Worm (Caenorhabditis elegans) whole organism, L2 larva: ENCODE results near the gene aex-3.

ENCODE experiments used
- C34F6.9 ChIP-seq: fragments of 150-350 bp; optimal IDR thresholded peaks from 2 replicates; lab custom pipeline; 2014; ENCODE audit warnings: missing biosample characterization, missing genetic modification characterization
- F13H6.1 ChIP-seq: sonication (generic microtip); optimal IDR thresholded peaks from 2 replicates; lab custom pipeline; 2016; ENCODE audit warnings: missing genetic modification characterization, missing compliant biosample characterization
- R02D3.7 ChIP-seq: fragments of 150-350 bp; optimal IDR thresholded peaks from 2 replicates; lab custom pipeline; 2014; ENCODE audit warnings: missing biosample characterization, missing genetic modification characterization
- Y55F3AM.14 ChIP-seq: fragments of 200-800 bp; sonication (Bioruptor generic); optimal IDR thresholded peaks from 2 replicates; lab custom pipeline; 2018; ENCODE audit warnings: mild to moderate bottlenecking, missing genetic modification characterization, missing compliant biosample characterization
- ZK546.5 ChIP-seq: sonication (generic microtip); optimal IDR thresholded peaks from 2 replicates; lab custom pipeline; 2017; ENCODE audit warnings: missing biosample characterization, missing genetic modification characterization
- alr-1 ChIP-seq: fragments of 150-350 bp; optimal IDR thresholded peaks from 2 replicates; lab custom pipeline; 2014; ENCODE audit warnings: missing biosample characterization, missing genetic modification characterization
- aly-2 ChIP-seq: fragments of 150-350 bp; optimal IDR thresholded peaks from 2 replicates; lab custom pipeline; 2014; ENCODE audit warnings: missing biosample characterization, missing genetic modification characterization
- ama-1 ChIP-seq: fragments of 150-350 bp; optimal IDR thresholded peaks from 2 replicates; lab custom pipeline; 2018; ENCODE audit warnings: inconsistent platforms
- blmp-1 ChIP-seq: sonication (generic microtip); optimal IDR thresholded peaks from 2 replicates; lab custom pipeline; 2017; ENCODE audit warnings: missing genetic modification characterization, mild to moderate bottlenecking, missing compliant biosample characterization, antibody characterized with exemption, moderate library complexity; ENCODE audit not compliant: insufficient read depth
- ceh-16 ChIP-seq: fragments of 150-350 bp; optimal IDR thresholded peaks from 2 replicates; lab custom pipeline; 2014; ENCODE audit warnings: missing biosample characterization, missing genetic modification characterization
- ceh-82 ChIP-seq: fragments of 150-350 bp; optimal IDR thresholded peaks from 2 replicates; lab custom pipeline; 2014; ENCODE audit warnings: missing biosample characterization, missing genetic modification characterization
- crh-2 ChIP-seq: sonication (generic microtip); optimal IDR thresholded peaks from 2 replicates; lab custom pipeline; 2017; ENCODE audit warnings: missing biosample characterization, missing genetic modification characterization
- dmd-4 ChIP-seq: sonication (generic microtip); optimal IDR thresholded peaks from 2 replicates; lab custom pipeline; 2017; ENCODE audit warnings: missing biosample characterization, missing genetic modification characterization
- egl-27 ChIP-seq: sonication (generic microtip); optimal IDR thresholded peaks from 3 replicates; lab custom pipeline; 2017; ENCODE audit warnings: missing biosample characterization, missing genetic modification reagents, missing genetic modification characterization
- elt-1 ChIP-seq: fragments of 150-350 bp; optimal IDR thresholded peaks from 2 replicates; lab custom pipeline; 2014; ENCODE audit warnings: missing biosample characterization, missing genetic modification characterization
- elt-3 ChIP-seq: sonication (generic microtip); optimal IDR thresholded peaks from 2 replicates; lab custom pipeline; 2017; ENCODE audit warnings: missing biosample characterization, missing genetic modification characterization
- fos-1 ChIP-seq: fragments of 150-350 bp; optimal IDR thresholded peaks from 2 replicates; lab custom pipeline; 2014; ENCODE audit warnings: missing biosample characterization, missing genetic modification characterization
- gmeb-1 ChIP-seq: fragments of 150-350 bp; optimal IDR thresholded peaks from 2 replicates; lab custom pipeline; 2014; ENCODE audit warnings: missing biosample characterization, missing genetic modification characterization
- lin-11 ChIP-seq: fragments of 150-350 bp; sonication (generic microtip); optimal IDR thresholded peaks from 2 replicates; lab custom pipeline; 2014; ENCODE audit warnings: missing biosample characterization, missing genetic modification characterization, inconsistent platforms, mixed read lengths
- lin-13 ChIP-seq: fragments of 150-350 bp; optimal IDR thresholded peaks from 2 replicates; lab custom pipeline; 2014; ENCODE audit warnings: missing biosample characterization, missing genetic modification reagents, missing genetic modification characterization
- lin-39 ChIP-seq: fragments of 150-350 bp; optimal IDR thresholded peaks from 2 replicates; lab custom pipeline; 2014; ENCODE audit warnings: missing biosample characterization, missing genetic modification reagents, missing genetic modification characterization
- lsy-2 ChIP-seq, 2 experiments: fragments of 150-350 bp in 1 of 2; sonication (generic microtip) in 1 of 2; optimal IDR thresholded peaks; 2 replicates each; lab custom pipeline; 2014 to 2017; ENCODE audit warnings: missing biosample characterization in 2 of 2, missing genetic modification characterization in 2 of 2
- mab-5 ChIP-seq: fragments of 150-350 bp; optimal IDR thresholded peaks from 2 replicates; lab custom pipeline; 2014; ENCODE audit warnings: missing biosample characterization, missing genetic modification characterization
- mbf-1 ChIP-seq: sonication (generic microtip); optimal IDR thresholded peaks from 2 replicates; lab custom pipeline; 2017; ENCODE audit warnings: missing biosample characterization, missing genetic modification characterization
- mdl-1 ChIP-seq, 2 experiments: fragments of 150-350 bp in 1 of 2; sonication (generic microtip) in 1 of 2; optimal IDR thresholded peaks; 2 replicates each; lab custom pipeline; 2017; ENCODE audit warnings: missing biosample characterization in 2 of 2, missing genetic modification characterization in 2 of 2
- nhr-10 ChIP-seq: sonication (generic microtip); optimal IDR thresholded peaks from 2 replicates; lab custom pipeline; 2017; ENCODE audit warnings: missing biosample characterization, missing genetic modification characterization
- nhr-11 ChIP-seq: fragments of 150-350 bp; optimal IDR thresholded peaks from 2 replicates; lab custom pipeline; 2014; ENCODE audit warnings: missing biosample characterization, missing genetic modification characterization
- nhr-12 ChIP-seq: fragments of 150-350 bp; optimal IDR thresholded peaks from 2 replicates; lab custom pipeline; 2014; ENCODE audit warnings: missing biosample characterization, missing genetic modification characterization
- nhr-129 ChIP-seq: fragments of 150-350 bp; optimal IDR thresholded peaks from 2 replicates; lab custom pipeline; 2014; ENCODE audit warnings: missing biosample characterization, missing genetic modification characterization
- nhr-21 ChIP-seq: fragments of 150-350 bp; optimal IDR thresholded peaks from 2 replicates; lab custom pipeline; 2014; ENCODE audit warnings: missing biosample characterization, missing genetic modification characterization
- nhr-23 ChIP-seq: fragments of 150-350 bp; optimal IDR thresholded peaks from 2 replicates; lab custom pipeline; 2014; ENCODE audit warnings: missing biosample characterization, missing genetic modification reagents, missing genetic modification characterization
- nhr-237 ChIP-seq: fragments of 150-350 bp; optimal IDR thresholded peaks from 2 replicates; lab custom pipeline; 2014; ENCODE audit warnings: missing biosample characterization, missing genetic modification characterization
- nhr-25 ChIP-seq: fragments of 150-350 bp; sonication (generic microtip); optimal IDR thresholded peaks from 3 replicates; lab custom pipeline; 2014; ENCODE audit warnings: missing biosample characterization, missing genetic modification characterization
- nhr-6 ChIP-seq: fragments of 150-350 bp; optimal IDR thresholded peaks from 2 replicates; lab custom pipeline; 2014; ENCODE audit warnings: missing biosample characterization, missing genetic modification characterization
- nhr-77 ChIP-seq: fragments of 150-350 bp; optimal IDR thresholded peaks from 2 replicates; lab custom pipeline; 2014; ENCODE audit warnings: missing biosample characterization, missing genetic modification characterization
- peb-1 ChIP-seq: fragments of 150-350 bp; optimal IDR thresholded peaks from 2 replicates; lab custom pipeline; 2014; ENCODE audit warnings: missing biosample characterization, missing genetic modification characterization
- sem-4 ChIP-seq: fragments of 150-350 bp; optimal IDR thresholded peaks from 2 replicates; lab custom pipeline; 2014; ENCODE audit warnings: missing biosample characterization, missing genetic modification reagents, missing genetic modification characterization
- skn-1 ChIP-seq: sonication (generic microtip); optimal IDR thresholded peaks from 2 replicates; lab custom pipeline; 2017; ENCODE audit warnings: missing biosample characterization, missing genetic modification characterization
- sma-3 ChIP-seq: sonication (generic microtip); optimal IDR thresholded peaks from 2 replicates; lab custom pipeline; 2016; ENCODE audit warnings: missing genetic modification reagents, missing genetic modification characterization, missing compliant biosample characterization
- sma-9 ChIP-seq, 2 experiments: fragments of 150-350 bp in 1 of 2; sonication (generic microtip) in 1 of 2; optimal IDR thresholded peaks; 2 replicates each; lab custom pipeline; 2014 to 2016; ENCODE audit warnings: missing genetic modification characterization in 2 of 2, mild to moderate bottlenecking in 1 of 2, missing biosample characterization in 1 of 2, missing compliant biosample characterization in 1 of 2, missing genetic modification reagents in 1 of 2, moderate library complexity in 1 of 2
- snpc-4 ChIP-seq: fragments of 150-350 bp; optimal IDR thresholded peaks from 2 replicates; lab custom pipeline; 2014; ENCODE audit warnings: missing biosample characterization, missing genetic modification characterization
- unc-39 ChIP-seq: fragments of 150-350 bp; optimal IDR thresholded peaks from 2 replicates; lab custom pipeline; 2014; ENCODE audit warnings: missing biosample characterization, missing genetic modification characterization
- unc-55 ChIP-seq: fragments of 150-350 bp; sonication (generic microtip); optimal IDR thresholded peaks from 3 replicates; lab custom pipeline; 2014; ENCODE audit warnings: missing biosample characterization, missing genetic modification reagents, missing genetic modification characterization
- unc-62 ChIP-seq: fragments of 150-350 bp; optimal IDR thresholded peaks from 2 replicates; lab custom pipeline; 2014; ENCODE audit warnings: missing biosample characterization, missing genetic modification reagents, missing genetic modification characterization
- zag-1 ChIP-seq: fragments of 150-350 bp; optimal IDR thresholded peaks from 2 replicates; lab custom pipeline; 2014; ENCODE audit warnings: missing biosample characterization, missing genetic modification characterization
- ztf-1 ChIP-seq: fragments of 200-800 bp; sonication (Bioruptor generic); conservative IDR thresholded peaks from 2 replicates; pipeline ENCODE4 v1.3.6; 2022; ENCODE audit warnings: missing genetic modification characterization, missing compliant biosample characterization
- ztf-11 ChIP-seq: sonication (generic microtip); optimal IDR thresholded peaks from 2 replicates; lab custom pipeline; 2017; ENCODE audit warnings: missing biosample characterization, missing genetic modification characterization
- ztf-4 ChIP-seq: fragments of 150-350 bp; optimal IDR thresholded peaks from 2 replicates; lab custom pipeline; 2014; ENCODE audit warnings: missing biosample characterization, missing genetic modification characterization

Gene aex-3

DNA sequence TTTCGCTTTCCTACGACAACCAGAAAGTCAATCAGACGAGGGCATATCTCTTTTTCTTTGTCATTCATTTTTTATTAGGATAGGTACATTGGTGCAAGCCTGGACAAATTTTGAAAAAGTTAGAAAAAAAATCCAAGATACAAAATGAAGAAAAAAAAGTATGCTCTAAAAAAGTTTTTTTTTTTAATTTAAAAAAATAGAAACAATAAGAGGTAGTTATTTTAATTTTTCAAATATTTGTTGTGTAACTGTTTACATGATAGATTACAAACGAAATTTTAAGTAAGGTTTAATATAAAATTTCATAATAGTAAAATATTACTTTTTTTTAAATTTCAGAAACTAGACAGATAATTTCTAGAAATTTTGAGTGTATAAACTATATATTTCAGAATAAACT lies at the start of gene aex-3:
aex-3 (minus strand) TSS at position 101 of the 400 bp plus-strand sequence.
- no peak for TF ChIP-seq C34F6.9
- TF ChIP-seq sma-9 (GFP tag; optimal IDR thresholded peaks at IDR 0.05; lab: Kevin White, UChicago) = no peak
- TF ChIP-seq sma-9 (tag; optimal IDR thresholded peaks at IDR 0.05; lab: Kevin White, UChicago) = no peak
- no peak for TF ChIP-seq nhr-77
- no peak for TF ChIP-seq mbf-1
- TF ChIP-seq Y55F3AM.14 (GFP tag; lab: Kevin White, UChicago) = no peak
- no peak for TF ChIP-seq lin-13
- TF ChIP-seq crh-2 (tag; lab: Kevin White, UChicago) = no peak
- TF ChIP-seq nhr-12 (tag; lab: Kevin White, UChicago) = no peak
- no peak for TF ChIP-seq skn-1
- TF ChIP-seq F13H6.1 = no peak
- TF ChIP-seq ztf-11 = no peak
- TF ChIP-seq elt-1 = no peak
- TF ChIP-seq ama-1 (lab: Kevin White, UChicago) = no peak
- no peak for TF ChIP-seq nhr-10

DNA sequence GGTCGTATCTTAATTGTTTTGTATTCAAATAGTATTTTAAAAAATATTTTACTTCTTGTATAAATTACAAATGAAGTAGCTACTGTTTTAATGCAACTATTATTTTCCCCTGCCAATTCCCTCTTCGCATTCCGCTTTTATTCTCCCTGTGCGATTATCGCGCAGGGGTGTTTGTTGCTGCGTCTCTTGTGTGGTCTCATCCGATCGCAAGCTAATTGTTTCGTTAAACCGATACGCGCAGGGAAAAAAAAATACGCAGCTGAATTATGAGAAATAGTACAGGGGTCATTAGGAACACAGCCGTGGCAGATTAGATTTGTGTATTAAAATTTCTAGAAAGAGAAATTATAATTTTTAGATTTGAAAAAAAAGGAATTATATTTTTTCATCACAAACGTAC lies 47.0 kb upstream of the aex-3 start:
- TF ChIP-seq sma-9 (GFP tag; optimal IDR thresholded peaks at IDR 0.05; lab: Kevin White, UChicago) = peak; percentile 97
- TF ChIP-seq sma-9 (tag; optimal IDR thresholded peaks at IDR 0.05; lab: Kevin White, UChicago) = no peak
- peak; percentile 95 to 96 for TF ChIP-seq lsy-2 (tag; optimal IDR thresholded peaks at IDR 0.05; lab: Kevin White, UChicago)
- TF ChIP-seq mbf-1 = peak; percentile 74
- TF ChIP-seq gmeb-1 (tag; lab: Kevin White, UChicago) = peak; percentile 95
- TF ChIP-seq ztf-11 = peak; percentile 67
- TF ChIP-seq nhr-11 = peak; percentile 84
- peak; percentile 97 for TF ChIP-seq zag-1 (tag; lab: Kevin White, UChicago)
- no peak for TF ChIP-seq elt-3 (tag; lab: Kevin White, UChicago)
- peak; percentile 99 for TF ChIP-seq nhr-21
- peak; percentile 96 for TF ChIP-seq Y55F3AM.14 (GFP tag; lab: Kevin White, UChicago)
- peak; percentile 83 for TF ChIP-seq blmp-1 (tag; lab: Kevin White, UChicago)
- peak; percentile 77 for TF ChIP-seq dmd-4 (tag; lab: Kevin White, UChicago)
- TF ChIP-seq C34F6.9 = peak; percentile 99
- peak; percentile 63 for TF ChIP-seq nhr-12 (tag; lab: Kevin White, UChicago)
- TF ChIP-seq skn-1 = peak; percentile 93
- TF ChIP-seq nhr-77 = peak; percentile 96
- TF ChIP-seq peb-1 (tag; lab: Kevin White, UChicago) = no peak
- peak; percentile 67 for TF ChIP-seq ZK546.5 (tag; lab: Kevin White, UChicago)
- peak; percentile 98 for TF ChIP-seq nhr-10
- TF ChIP-seq alr-1 (tag; lab: Kevin White, UChicago) = peak; percentile 82
- peak; percentile 100 for TF ChIP-seq crh-2 (tag; lab: Kevin White, UChicago)
- TF ChIP-seq unc-39 (tag; lab: Kevin White, UChicago) = peak; percentile 46
- peak; percentile 89 for TF ChIP-seq snpc-4 (tag; lab: Kevin White, UChicago)
- TF ChIP-seq nhr-25 (tag; lab: Kevin White, UChicago) = peak; percentile 98
- TF ChIP-seq mdl-1 (tag; optimal IDR thresholded peaks at IDR 0.05; lab: Kevin White, UChicago) = peak; percentile 84 to 93
- TF ChIP-seq ama-1 (lab: Kevin White, UChicago) = no peak
- TF ChIP-seq F13H6.1 = peak; percentile 97
- no peak for TF ChIP-seq elt-1
- TF ChIP-seq ceh-82 = peak; percentile 98
- no peak for TF ChIP-seq aly-2 (tag; lab: Kevin White, UChicago)
- TF ChIP-seq unc-62 (GFP tag; lab: Kevin White, UChicago) = peak; percentile 93
- TF ChIP-seq sem-4 = peak; percentile 96
- TF ChIP-seq R02D3.7 = peak; percentile 69
- peak; percentile 99 for TF ChIP-seq sma-3
- TF ChIP-seq nhr-6 (tag; lab: Kevin White, UChicago) = peak; percentile 98
- TF ChIP-seq unc-55 (GFP tag; lab: Kevin White, UChicago) = peak; percentile 100
- peak; percentile 96 for TF ChIP-seq ztf-4 (tag; lab: Kevin White, UChicago)
- peak; percentile 89 for TF ChIP-seq lin-39
- peak; percentile 95 for TF ChIP-seq nhr-237
- peak; percentile 100 for TF ChIP-seq fos-1 (tag; lab: Kevin White, UChicago)
- TF ChIP-seq nhr-129 (tag; lab: Kevin White, UChicago) = peak; percentile 99
- peak; percentile 99 for TF ChIP-seq egl-27 (tag; lab: Kevin White, UChicago)
- TF ChIP-seq ceh-16 (tag; lab: Kevin White, UChicago) = peak; percentile 99
- peak; percentile 99 for TF ChIP-seq lin-11 (tag; lab: Kevin White, UChicago)
- TF ChIP-seq nhr-23 = no peak
- TF ChIP-seq ztf-1 (GFP tag; lab: Robert Waterston, UW) = no peak
- peak; percentile 98 for TF ChIP-seq lin-13
- peak; percentile 98 for TF ChIP-seq mab-5 (tag; lab: Kevin White, UChicago)
